Fruit fly (Drosophila melanogaster) whole organism, pupa: ENCODE measurements around the gene slp1.

Source experiments
- CG34367 ChIP-seq: fragments of 200-800 bp; sonication (Bioruptor generic); optimal IDR thresholded peaks from 2 replicates; lab custom pipeline; 2018; ENCODE audit warnings: missing biosample characterization, mild to moderate bottlenecking, missing genetic modification characterization
- CG4496 ChIP-seq: fragments of 200-800 bp; sonication (Bioruptor generic); IDR thresholded peaks from 3 replicates; pipeline ENCODE4 v1.3.6; 2022; ENCODE audit warnings: missing biosample characterization, missing genetic modification characterization
- CG8301 ChIP-seq: fragments of 200-800 bp; sonication (Bioruptor generic); optimal IDR thresholded peaks from 2 replicates; lab custom pipeline; 2018; ENCODE audit warnings: missing biosample characterization, mild to moderate bottlenecking, missing genetic modification characterization

DNA sequence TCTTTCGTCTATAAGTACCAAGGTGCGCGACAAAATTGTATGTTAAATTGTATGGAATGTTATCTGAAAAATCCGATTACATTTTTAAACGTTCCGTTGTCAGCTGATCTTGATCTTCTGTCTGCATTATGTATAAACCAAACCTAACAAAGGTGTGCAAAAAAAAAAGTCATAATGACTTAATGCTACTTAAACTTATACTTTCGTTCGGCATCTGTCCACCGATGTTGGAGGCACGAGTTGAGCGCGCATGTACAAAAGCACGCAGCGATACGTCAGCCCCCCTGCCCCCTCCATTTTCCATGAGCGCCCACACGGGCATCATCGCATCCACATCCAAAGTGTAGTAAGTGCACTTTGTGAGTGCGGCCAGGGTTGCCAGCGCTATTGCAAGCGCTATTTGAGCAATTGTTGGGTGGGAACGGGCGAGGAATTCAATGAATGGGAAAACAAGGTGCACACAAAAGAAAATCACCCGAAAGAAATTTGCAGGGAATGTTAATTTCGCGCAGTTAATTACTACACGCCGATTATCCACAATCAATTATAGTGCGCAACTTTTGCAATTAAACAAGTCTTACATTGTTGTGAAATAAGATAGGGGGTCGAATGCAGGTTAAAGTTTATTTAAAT, 20.7 kb upstream of the slp1 start:
- TF ChIP-seq CG8301 (tag; lab: Kevin White, UChicago) (peak; percentile 100), CG4496 (GFP tag; lab: Robert Waterston, UW) (peak; percentile 100), CG34367 (tag; lab: Kevin White, UChicago) (peak; percentile 100)
